Worm (Caenorhabditis elegans): ENCODE results near the gene Y53G8AR.1.

ce11 chrIII:3351672-3352071, 18.8 kb downstream of the Y53G8AR.1 start:
- TF ChIP-seq ceh-24 (tag; optimal IDR thresholded peaks at IDR 0.05) (no peak), odd-2 (tag; optimal IDR thresholded peaks at IDR 0.05) (no peak), nfya-1 (tag; optimal IDR thresholded peaks at IDR 0.05) (no peak), unc-86 (tag; optimal IDR thresholded peaks at IDR 0.05) (no peak)
